Fruit fly (Drosophila melanogaster) whole organism, embryonic: ENCODE data around the gene Nepl13.

ENCODE experiments used
- B-H2 ChIP-seq: fragments of 200-800 bp; sonication (Bioruptor generic); optimal IDR thresholded peaks from 2 replicates; lab custom pipeline; 2018; ENCODE audit warnings: missing biosample characterization, mild to moderate bottlenecking, missing genetic modification characterization
- CG10979 ChIP-seq: fragments of 200-800 bp; sonication (Bioruptor generic); optimal IDR thresholded peaks from 2 replicates; lab custom pipeline; 2018; ENCODE audit warnings: missing biosample characterization, mild to moderate bottlenecking, missing genetic modification characterization, moderate library complexity
- CG11560 ChIP-seq: fragments of 200-800 bp; sonication (Bioruptor generic); IDR thresholded peaks from 3 replicates; pipeline ENCODE4 v1.3.6; 2022; ENCODE audit warnings: missing biosample characterization, missing genetic modification characterization
- CG11695 ChIP-seq: fragments of 200-800 bp; sonication (Bioruptor generic); IDR thresholded peaks from 3 replicates; pipeline ENCODE4 v1.3.6; 2022; ENCODE audit warnings: missing biosample characterization, missing genetic modification characterization
- CG12299 ChIP-seq: fragments of 200-800 bp; sonication (Bioruptor generic); optimal IDR thresholded peaks from 2 replicates; lab custom pipeline; 2018; ENCODE audit warnings: missing biosample characterization, mild to moderate bottlenecking, missing genetic modification characterization
- CG13775 ChIP-seq: fragments of 200-800 bp; sonication (Bioruptor generic); optimal IDR thresholded peaks from 3 replicates; lab custom pipeline; 2017; ENCODE audit warnings: missing biosample characterization, mild to moderate bottlenecking, missing genetic modification characterization
- CG15696 ChIP-seq: fragments of 200-800 bp; sonication (Bioruptor generic); optimal IDR thresholded peaks from 2 replicates; lab custom pipeline; 2019; ENCODE audit warnings: missing biosample characterization, mild to moderate bottlenecking, missing genetic modification characterization, moderate library complexity
- CG16863 ChIP-seq: fragments of 200-800 bp; sonication (Bioruptor generic); optimal IDR thresholded peaks from 3 replicates; lab custom pipeline; 2016; ENCODE audit warnings: missing biosample characterization, missing genetic modification characterization
- CG2678 ChIP-seq: fragments of 200-800 bp; sonication (Bioruptor generic); optimal IDR thresholded peaks from 3 replicates; lab custom pipeline; 2019; ENCODE audit warnings: missing biosample characterization, mild to moderate bottlenecking, missing genetic modification characterization, moderate library complexity
- CG31388 ChIP-seq: fragments of 200-800 bp; sonication (Bioruptor generic); optimal IDR thresholded peaks from 2 replicates; lab custom pipeline; 2016; ENCODE audit warnings: missing biosample characterization, missing genetic modification characterization
- CG31441 ChIP-seq: fragments of 200-800 bp; sonication (Bioruptor generic); IDR thresholded peaks from 2 replicates; pipeline ENCODE4 v1.3.6; 2022; ENCODE audit warnings: missing biosample characterization, missing genetic modification characterization
- CG32767 ChIP-seq: fragments of 200-800 bp; sonication (Bioruptor generic); IDR thresholded peaks from 2 replicates; pipeline ENCODE4 v1.3.6; 2022; ENCODE audit warnings: missing biosample characterization, missing genetic modification characterization
- CG43689 ChIP-seq: fragments of 200-800 bp; sonication (Bioruptor generic); IDR thresholded peaks from 2 replicates; pipeline ENCODE4 v1.3.6; 2022; ENCODE audit warnings: missing biosample characterization, missing genetic modification characterization
- CG6654 ChIP-seq: fragments of 200-800 bp; sonication (Bioruptor generic); optimal IDR thresholded peaks from 2 replicates; lab custom pipeline; 2017; ENCODE audit warnings: missing biosample characterization, mild to moderate bottlenecking, missing genetic modification characterization
- CG6683 ChIP-seq: fragments of 200-800 bp; sonication (Bioruptor generic); optimal IDR thresholded peaks from 2 replicates; lab custom pipeline; 2017; ENCODE audit warnings: missing biosample characterization, mild to moderate bottlenecking, missing genetic modification characterization, missing genetic modification reagents
- CG6791 ChIP-seq: fragments of 200-800 bp; sonication (Bioruptor generic); IDR thresholded peaks from 3 replicates; pipeline ENCODE4 v1.3.6; 2022; ENCODE audit warnings: missing biosample characterization, missing genetic modification characterization; ENCODE audit not compliant: partially characterized antibody
- CG6854 ChIP-seq: fragments of 200-800 bp; sonication (Bioruptor generic); optimal IDR thresholded peaks from 3 replicates; lab custom pipeline; 2017; ENCODE audit warnings: missing biosample characterization, mild to moderate bottlenecking, missing genetic modification characterization
- CG7839 ChIP-seq: fragments of 200-800 bp; sonication (Bioruptor generic); optimal IDR thresholded peaks from 3 replicates; lab custom pipeline; 2018; ENCODE audit warnings: missing biosample characterization, mild to moderate bottlenecking, missing genetic modification characterization, moderate library complexity
- CG8281 ChIP-seq: fragments of 200-800 bp; sonication (Bioruptor generic); optimal IDR thresholded peaks from 2 replicates; lab custom pipeline; 2018; ENCODE audit warnings: missing biosample characterization, mild to moderate bottlenecking, missing genetic modification characterization, moderate library complexity
- CG9797 ChIP-seq: fragments of 200-800 bp; sonication (Bioruptor generic); optimal IDR thresholded peaks from 3 replicates; lab custom pipeline; 2018; ENCODE audit warnings: missing biosample characterization, mild to moderate bottlenecking, missing genetic modification characterization
- CG9932 ChIP-seq: fragments of 200-800 bp; sonication (Bioruptor generic); IDR thresholded peaks from 2 replicates; pipeline ENCODE4 v1.3.6; 2022; ENCODE audit warnings: missing biosample characterization, missing genetic modification characterization
- CrebB ChIP-seq: fragments of 200-800 bp; sonication (Bioruptor generic); optimal IDR thresholded peaks from 3 replicates; lab custom pipeline; 2018; ENCODE audit warnings: missing biosample characterization, mild to moderate bottlenecking, missing genetic modification characterization
- Dll ChIP-seq: fragments of 200-800 bp; sonication (Bioruptor generic); IDR thresholded peaks from 4 replicates; pipeline ENCODE4 v1.3.6; 2022; ENCODE audit warnings: missing biosample characterization, missing genetic modification characterization; ENCODE audit not compliant: partially characterized antibody
- Doc3 ChIP-seq: fragments of 200-800 bp; sonication (Bioruptor generic); IDR thresholded peaks from 3 replicates; pipeline ENCODE4 v1.3.6; 2022; ENCODE audit warnings: missing biosample characterization, missing genetic modification characterization; ENCODE audit not compliant: partially characterized antibody
- Gug ChIP-seq: fragments of 200-800 bp; sonication (Bioruptor generic); IDR thresholded peaks from 4 replicates; pipeline ENCODE4 v1.3.6; 2022; ENCODE audit warnings: missing biosample characterization, missing genetic modification characterization
- H15 ChIP-seq: fragments of 200-800 bp; sonication (Bioruptor generic); IDR thresholded peaks from 3 replicates; pipeline ENCODE4 v1.3.6; 2022; ENCODE audit warnings: missing biosample characterization, missing genetic modification characterization
- HHEX ChIP-seq: fragments of 200-800 bp; sonication (Bioruptor generic); optimal IDR thresholded peaks from 3 replicates; lab custom pipeline; 2017; ENCODE audit warnings: missing biosample characterization, mild to moderate bottlenecking, missing genetic modification characterization, missing genetic modification reagents
- Hand ChIP-seq: fragments of 200-800 bp; sonication (Bioruptor generic); optimal IDR thresholded peaks from 2 replicates; lab custom pipeline; 2017; ENCODE audit warnings: mild to moderate bottlenecking, missing biosample characterization, missing genetic modification reagents, missing genetic modification characterization
- Hey ChIP-seq: fragments of 200-800 bp; sonication (Bioruptor generic); optimal IDR thresholded peaks from 3 replicates; lab custom pipeline; 2018; ENCODE audit warnings: missing biosample characterization, mild to moderate bottlenecking, missing genetic modification characterization
- HmgD ChIP-seq: fragments of 200-800 bp; sonication (Bioruptor generic); optimal IDR thresholded peaks from 3 replicates; lab custom pipeline; 2016; ENCODE audit warnings: missing biosample characterization, missing genetic modification characterization
- Oli ChIP-seq: fragments of 200-800 bp; sonication (Bioruptor generic); optimal IDR thresholded peaks from 2 replicates; lab custom pipeline; 2018; ENCODE audit warnings: missing biosample characterization, mild to moderate bottlenecking, missing genetic modification characterization, moderate library complexity
- Opbp ChIP-seq: fragments of 200-800 bp; sonication (Bioruptor generic); IDR thresholded peaks from 3 replicates; pipeline ENCODE4 v1.3.6; 2022; ENCODE audit warnings: missing biosample characterization, missing genetic modification characterization; ENCODE audit not compliant: partially characterized antibody
- Ravus ChIP-seq: fragments of 200-800 bp; sonication (Bioruptor generic); IDR thresholded peaks from 2 replicates; pipeline ENCODE4 v1.3.6; 2022; ENCODE audit warnings: missing biosample characterization, missing genetic modification characterization
- Side ChIP-seq: fragments of 200-800 bp; sonication (Bioruptor generic); optimal IDR thresholded peaks from 2 replicates; lab custom pipeline; 2016; ENCODE audit warnings: missing biosample characterization, missing genetic modification characterization
- aop ChIP-seq: fragments of 200-800 bp; sonication (Bioruptor generic); IDR thresholded peaks from 2 replicates; pipeline ENCODE4 v1.3.6; 2022; ENCODE audit warnings: missing biosample characterization, missing genetic modification characterization
- az2 ChIP-seq: fragments of 200-800 bp; sonication (Bioruptor generic); optimal IDR thresholded peaks from 3 replicates; lab custom pipeline; 2016; ENCODE audit warnings: missing biosample characterization, missing genetic modification characterization
- bbx ChIP-seq: fragments of 200-800 bp; sonication (Bioruptor generic); IDR thresholded peaks from 2 replicates; pipeline ENCODE4 v1.3.6; 2022; ENCODE audit warnings: missing biosample characterization, missing genetic modification characterization; ENCODE audit not compliant: partially characterized antibody
- br ChIP-seq: fragments of >200 bp; optimal IDR thresholded peaks from 2 replicates; lab custom pipeline; 2017
- caup ChIP-seq: fragments of 200-800 bp; sonication (Bioruptor generic); optimal IDR thresholded peaks from 3 replicates; lab custom pipeline; 2017; ENCODE audit warnings: missing biosample characterization, mild to moderate bottlenecking, missing genetic modification characterization, moderate library complexity; ENCODE audit not compliant: severe bottlenecking
- hbn ChIP-seq: fragments of 200-800 bp; sonication (Bioruptor generic); IDR thresholded peaks from 2 replicates; pipeline ENCODE4 v1.3.6; 2022; ENCODE audit warnings: missing biosample characterization, missing genetic modification characterization; ENCODE audit not compliant: partially characterized antibody
- p53 ChIP-seq: fragments of 200-800 bp; sonication (Bioruptor generic); optimal IDR thresholded peaks from 2 replicates; lab custom pipeline; 2016; ENCODE audit warnings: missing biosample characterization, missing genetic modification characterization
- phol ChIP-seq: fragments of 200-800 bp; sonication (Bioruptor generic); optimal IDR thresholded peaks from 3 replicates; lab custom pipeline; 2018; ENCODE audit warnings: missing biosample characterization, mild to moderate bottlenecking, missing genetic modification characterization, moderate library complexity
- pnt ChIP-seq: fragments of 200-800 bp; sonication (Bioruptor generic); optimal IDR thresholded peaks from 3 replicates; lab custom pipeline; 2016; ENCODE audit warnings: missing biosample characterization, missing genetic modification characterization
- repo ChIP-seq: fragments of 200-800 bp; sonication (Bioruptor generic); optimal IDR thresholded peaks from 2 replicates; lab custom pipeline; 2016; ENCODE audit warnings: missing biosample characterization, missing genetic modification characterization
- row ChIP-seq: fragments of 200-800 bp; sonication (Bioruptor generic); IDR thresholded peaks from 3 replicates; pipeline ENCODE4 v1.3.6; 2022; ENCODE audit warnings: missing biosample characterization, missing genetic modification characterization
- slp2 ChIP-seq: fragments of 200-800 bp; sonication (Bioruptor generic); optimal IDR thresholded peaks from 2 replicates; lab custom pipeline; 2016; ENCODE audit warnings: missing biosample characterization, missing genetic modification characterization
- tgo ChIP-seq: fragments of 200-800 bp; sonication (Bioruptor generic); IDR thresholded peaks from 3 replicates; pipeline ENCODE4 v1.3.6; 2022; ENCODE audit warnings: missing biosample characterization, missing genetic modification characterization
- toy ChIP-seq: fragments of 200-800 bp; sonication (Bioruptor generic); IDR thresholded peaks from 2 replicates; pipeline ENCODE4 v1.3.6; 2022; ENCODE audit warnings: missing biosample characterization, missing genetic modification characterization
- vvl ChIP-seq: fragments of 200-800 bp; sonication (Bioruptor generic); IDR thresholded peaks from 2 replicates; pipeline ENCODE4 v1.3.6; 2022; ENCODE audit warnings: missing biosample characterization, missing genetic modification characterization
- z ChIP-seq: fragments of 200-800 bp; sonication (Bioruptor generic); IDR thresholded peaks from 3 replicates; pipeline ENCODE4 v1.3.6; 2022; ENCODE audit warnings: missing biosample characterization, missing genetic modification characterization

Nepl13 gene

dm6 chr3R:22726031-22726770 lies 34.7 kb downstream of the Nepl13 start, which contains the start of gene RNF220 (continued):
- TF ChIP-seq B-H2 (GFP tag; lab: Kevin White, UChicago), result no peak
- no peak for TF ChIP-seq p53
- TF ChIP-seq Ravus (GFP tag; lab: Robert Waterston, UW), result no peak
- no peak for TF ChIP-seq caup (GFP tag; lab: Kevin White, UChicago)
- TF ChIP-seq Side (GFP tag; lab: Kevin White, UChicago), result no peak
- TF ChIP-seq CG9932 (GFP tag; lab: Robert Waterston, UW), result peak; percentile 47
- TF ChIP-seq phol (tag; lab: Kevin White, UChicago), result peak; percentile 46
- no peak for TF ChIP-seq CG15696 (tag; lab: Kevin White, UChicago)
- no peak for TF ChIP-seq HmgD (GFP tag; lab: Kevin White, UChicago)
- TF ChIP-seq CG16863 (GFP tag; lab: Kevin White, UChicago), result no peak
- no peak for TF ChIP-seq CG10979 (tag; lab: Kevin White, UChicago)
- TF ChIP-seq Oli (tag; lab: Kevin White, UChicago), result no peak
- TF ChIP-seq pnt (GFP tag; lab: Kevin White, UChicago), result no peak
- no peak for TF ChIP-seq CG6654
- TF ChIP-seq CG6791 (GFP tag; lab: Robert Waterston, UW), result peak; percentile 81
- peak; percentile 77 for TF ChIP-seq Dll (GFP tag; lab: Robert Waterston, UW)
- TF ChIP-seq tgo (GFP tag; lab: Robert Waterston, UW), result no peak
- TF ChIP-seq CG8281 (tag; lab: Kevin White, UChicago), result no peak
- peak; percentile 58; the same call in 1 of the 2 replicates for TF ChIP-seq CG31441 (GFP tag; lab: Robert Waterston, UW)
- peak; percentile 59 for TF ChIP-seq CG9797 (GFP tag; lab: Kevin White, UChicago)
- TF ChIP-seq CG6683 (GFP tag; lab: Kevin White, UChicago), result no peak
- peak; percentile 78 for TF ChIP-seq bbx (GFP tag; lab: Robert Waterston, UW)
- no peak for TF ChIP-seq br (lab: Kevin White, UChicago)
- TF ChIP-seq CG11560, result no peak
- no peak for TF ChIP-seq z (GFP tag; lab: Robert Waterston, UW)
- no peak for TF ChIP-seq H15 (GFP tag; lab: Robert Waterston, UW)
- no peak for TF ChIP-seq repo (GFP tag; lab: Kevin White, UChicago)
- TF ChIP-seq CG43689 (GFP tag; lab: Robert Waterston, UW), result no peak
- no peak for TF ChIP-seq CG12299 (tag; lab: Kevin White, UChicago)
- no peak for TF ChIP-seq vvl (GFP tag; lab: Robert Waterston, UW)
- TF ChIP-seq CrebB (tag; lab: Kevin White, UChicago), result no peak
- TF ChIP-seq Opbp (GFP tag; lab: Robert Waterston, UW), result peak; percentile 76
- no peak; the same call in none of the 3 replicates for TF ChIP-seq row (GFP tag; lab: Robert Waterston, UW)
- TF ChIP-seq CG31388 (GFP tag; lab: Kevin White, UChicago), result no peak
- TF ChIP-seq CG32767 (GFP tag; lab: Robert Waterston, UW), result no peak
- no peak for TF ChIP-seq CG6854 (GFP tag; lab: Kevin White, UChicago)
- no peak for TF ChIP-seq Hey (tag; lab: Kevin White, UChicago)
- TF ChIP-seq az2 (GFP tag; lab: Kevin White, UChicago), result peak; percentile 21
- no peak for TF ChIP-seq Hand
- TF ChIP-seq toy (GFP tag; lab: Robert Waterston, UW), result no peak
- TF ChIP-seq hbn (GFP tag; lab: Robert Waterston, UW), result peak; percentile 60
- no peak; the same call in 2 of the 3 replicates for TF ChIP-seq Doc3
- TF ChIP-seq Gug (GFP tag; lab: Robert Waterston, UW), result no peak
- peak; percentile 32 for TF ChIP-seq CG13775 (GFP tag; lab: Kevin White, UChicago)
- TF ChIP-seq CG2678 (tag; lab: Kevin White, UChicago), result peak; percentile 35
- TF ChIP-seq HHEX (GFP tag; lab: Kevin White, UChicago), result no peak
- TF ChIP-seq aop (GFP tag; lab: Robert Waterston, UW), result no peak
- TF ChIP-seq slp2 (GFP tag; lab: Kevin White, UChicago), result no peak
- TF ChIP-seq CG11695 (GFP tag; lab: Robert Waterston, UW), result no peak
- peak; percentile 39 for TF ChIP-seq CG7839 (tag; lab: Kevin White, UChicago)
